Worm (Caenorhabditis elegans) whole organism, L4 larva: ENCODE data around the gene B0491.6.

Source experiments
- ama-1 ChIP-seq: fragments of 150-350 bp; optimal IDR thresholded peaks from 2 replicates; lab custom pipeline; 2014; ENCODE audit warnings: inconsistent platforms, mixed read lengths
- dmd-9 ChIP-seq: fragments of 200-800 bp; sonication (Bioruptor generic); IDR thresholded peaks from 2 replicates; pipeline ENCODE4 v1.3.6; 2022; ENCODE audit warnings: missing genetic modification reagents, missing genetic modification characterization, missing compliant biosample characterization
- egl-43 ChIP-seq: fragments of 200-800 bp; sonication (Bioruptor generic); IDR thresholded peaks from 2 replicates; pipeline ENCODE4 v1.3.6; 2022; ENCODE audit warnings: missing genetic modification reagents, missing genetic modification characterization, missing compliant biosample characterization
- hlh-30 ChIP-seq: sonication (generic microtip); optimal IDR thresholded peaks from 2 replicates; lab custom pipeline; 2017; ENCODE audit warnings: antibody characterized with exemption, mild to moderate bottlenecking, missing genetic modification characterization, missing compliant biosample characterization; ENCODE audit not compliant: insufficient read depth
- nhr-28 ChIP-seq: fragments of 150-350 bp; optimal IDR thresholded peaks from 2 replicates; lab custom pipeline; 2014; ENCODE audit warnings: missing biosample characterization, missing genetic modification characterization
- nhr-6 ChIP-seq: fragments of 150-350 bp; optimal IDR thresholded peaks from 2 replicates; lab custom pipeline; 2014; ENCODE audit warnings: missing biosample characterization, missing genetic modification characterization
- unc-62 ChIP-seq, 3 experiments: fragments of 150-350 bp in 1 of 3; sonication (generic microtip); optimal IDR thresholded peaks in 2 of 3; peaks in 1 of 3; 1 replicate in 1 of 3; 2 replicates in 2 of 3; lab custom pipeline; 2014 to 2017; ENCODE audit warnings: missing biosample characterization in 3 of 3, missing genetic modification characterization in 3 of 3, missing genetic modification reagents in 3 of 3, missing genotype in 1 of 3

- TF ChIP-seq nhr-28 (tag; lab: Kevin White, UChicago) (no peak), dmd-9 (no peak), ama-1 (lab: Kevin White, UChicago) (no peak), hlh-30 (tag; lab: Kevin White, UChicago) (no peak), egl-43 (GFP tag; lab: Robert Waterston, UW) (no peak), nhr-6 (tag; lab: Kevin White, UChicago) (no peak), unc-62 (GFP tag; optimal IDR thresholded peaks at IDR 0.05 in 1 of 2; lab: Kevin White, UChicago) (no peak), unc-62 (tag; optimal IDR thresholded peaks at IDR 0.05; lab: Kevin White, UChicago) (no peak)
Observed at ce11 chrII:11314165-11314564, 34.0 kb downstream of the B0491.6 start, which contains the start of gene T24F1.4.
